Worm (Caenorhabditis elegans): Measurements from ENCODE around the gene tat-1.

Gene tat-1

ce11 chrIII:12426558-12426957, 5.0 kb upstream of the tat-1 start, which contains the start of gene pie-1 (continued):
- TF ChIP-seq lin-54 (GFP tag; optimal IDR thresholded peaks at IDR 0.05) (peak; percentile 79), let-526 (GFP tag; IDR thresholded peaks at IDR 0.05) (no peak), F52B5.7 (tag; optimal IDR thresholded peaks at IDR 0.05) (no peak), madf-8 (GFP tag; conservative IDR thresholded peaks at IDR 0.05) (peak; percentile 78), mes-4 (tag; optimal IDR thresholded peaks at IDR 0.05) (no peak), efl-1 (GFP tag; optimal IDR thresholded peaks at IDR 0.05) (peak; percentile 100), F33H1.4 (GFP tag; IDR thresholded peaks at IDR 0.05) (peak; percentile 92), Y67H2A.10 (GFP tag; conservative IDR thresholded peaks at IDR 0.05) (no peak), snpc-3.4 (tag; optimal IDR thresholded peaks at IDR 0.05) (peak; percentile 30), D2030.7 (GFP tag; IDR thresholded peaks at IDR 0.05) (peak; percentile 85), hlh-26 (GFP tag; conservative IDR thresholded peaks at IDR 0.05) (no peak), hrde-1 (tag; optimal IDR thresholded peaks at IDR 0.05; ENCODE audit: borderline replicate concordance) (no peak), die-1 (tag; optimal IDR thresholded peaks at IDR 0.05) (no peak), B0035.1 (tag; optimal IDR thresholded peaks at IDR 0.05) (no peak), F22D6.2 (tag; optimal IDR thresholded peaks at IDR 0.05) (no peak), cebp-2 (GFP tag; IDR thresholded peaks at IDR 0.05) (no peak), mcd-1 (GFP tag; IDR thresholded peaks at IDR 0.05) (peak; percentile 44; the same call in 1 of the 2 replicates), attf-5 (GFP tag; optimal IDR thresholded peaks at IDR 0.05) (no peak), nfya-1 (tag; optimal IDR thresholded peaks at IDR 0.05; ENCODE audit: borderline replicate concordance, insufficient read depth) (no peak), madf-6 (GFP tag; IDR thresholded peaks at IDR 0.05) (peak; percentile 96), lin-35 (GFP tag; optimal IDR thresholded peaks at IDR 0.05) (peak in 2 of 3 experiments; percentile 19 to 68), tbp1 (GFP tag; optimal IDR thresholded peaks at IDR 0.05) (no peak), cebp-1 (GFP tag; IDR thresholded peaks at IDR 0.05) (no peak), cebp-1 (tag; optimal IDR thresholded peaks at IDR 0.05) (no peak), bed-1 (GFP tag; IDR thresholded peaks at IDR 0.05) (no peak), rpc-1 (optimal IDR thresholded peaks at IDR 0.05) (no peak), rpc-1 (tag; optimal IDR thresholded peaks at IDR 0.05) (no peak), xnd-1 (tag; optimal IDR thresholded peaks at IDR 0.05) (peak; percentile 94), ceh-27 (GFP tag; optimal IDR thresholded peaks at IDR 0.05) (no peak), dox-1 (GFP tag; IDR thresholded peaks at IDR 0.05) (no peak), ztf-6 (GFP tag; IDR thresholded peaks at IDR 0.05) (no peak), nfyb-1 (GFP tag; IDR thresholded peaks at IDR 0.05) (no peak), hsf-1 (GFP tag; IDR thresholded peaks at IDR 0.05) (peak; percentile 65; the same call in 1 of the 2 replicates), K12H6.12 (tag; optimal IDR thresholded peaks at IDR 0.05) (no peak), unc-62 (GFP tag; optimal IDR thresholded peaks at IDR 0.05) (no peak), tlf-1 (GFP tag; optimal IDR thresholded peaks at IDR 0.05) (peak; percentile 43), rec-8 (tag; optimal IDR thresholded peaks at IDR 0.05) (peak in 1 of 2 experiments; percentile 24), snpc-4 (GFP tag; optimal IDR thresholded peaks at IDR 0.05) (peak; percentile 75), snpc-4 (tag; optimal IDR thresholded peaks at IDR 0.05) (no peak), ztf-25 (GFP tag; IDR thresholded peaks at IDR 0.05) (no peak), pha-4 (tag; optimal IDR thresholded peaks at IDR 0.05) (no peak), B0019.2 (GFP tag; conservative IDR thresholded peaks at IDR 0.05) (0 out of 2 replicates have a peak, but pooled peaks have one; percentile 7), ceh-100 (GFP tag; IDR thresholded peaks at IDR 0.05) (no peak), snpc-1.3 (tag; optimal IDR thresholded peaks at IDR 0.05; ENCODE audit: insufficient read depth) (no peak), dpl-1 (GFP tag; optimal IDR thresholded peaks at IDR 0.05) (peak; percentile 94)

Measured in whole organism, young adult.